Worm (Caenorhabditis elegans) whole organism, mixed stage, embryonic: ENCODE results near the gene F14D7.1.

Source experiments
- drap-1 ChIP-seq: fragments of 200-800 bp; sonication (Bioruptor generic); optimal IDR thresholded peaks from 3 replicates; lab custom pipeline; 2018; ENCODE audit warnings: mild to moderate bottlenecking, missing genetic modification characterization, missing compliant biosample characterization
- lin-32 ChIP-seq: fragments of 200-800 bp; sonication (Bioruptor generic); optimal IDR thresholded peaks from 2 replicates; lab custom pipeline; 2018; ENCODE audit warnings: mild to moderate bottlenecking, missing genetic modification characterization, missing compliant biosample characterization
- lsy-2 ChIP-seq: fragments of 150-350 bp; optimal IDR thresholded peaks from 2 replicates; lab custom pipeline; 2014; ENCODE audit warnings: missing biosample characterization, missing genetic modification characterization
- mab-5 ChIP-seq: fragments of 150-350 bp; optimal IDR thresholded peaks from 2 replicates; lab custom pipeline; 2014; ENCODE audit warnings: missing biosample characterization, missing genetic modification characterization
- mep-1 ChIP-seq: fragments of 150-350 bp; optimal IDR thresholded peaks from 2 replicates; lab custom pipeline; 2017; ENCODE audit warnings: missing biosample characterization, missing genetic modification reagents, missing genetic modification characterization, inconsistent platforms
- snpc-4 ChIP-seq: fragments of 150-350 bp; optimal IDR thresholded peaks from 2 replicates; lab custom pipeline; 2014; ENCODE audit warnings: missing biosample characterization, missing genetic modification characterization
- unc-39 ChIP-seq: fragments of 150-350 bp; optimal IDR thresholded peaks from 2 replicates; lab custom pipeline; 2014; ENCODE audit warnings: missing biosample characterization, missing genetic modification characterization
- unc-62 ChIP-seq: fragments of 150-350 bp; optimal IDR thresholded peaks from 2 replicates; lab custom pipeline; 2014; ENCODE audit warnings: missing biosample characterization, missing genetic modification reagents, missing genetic modification characterization
- zip-8 ChIP-seq: fragments of 150-350 bp; optimal IDR thresholded peaks from 2 replicates; lab custom pipeline; 2014; ENCODE audit warnings: missing biosample characterization, missing genetic modification characterization

DNA sequence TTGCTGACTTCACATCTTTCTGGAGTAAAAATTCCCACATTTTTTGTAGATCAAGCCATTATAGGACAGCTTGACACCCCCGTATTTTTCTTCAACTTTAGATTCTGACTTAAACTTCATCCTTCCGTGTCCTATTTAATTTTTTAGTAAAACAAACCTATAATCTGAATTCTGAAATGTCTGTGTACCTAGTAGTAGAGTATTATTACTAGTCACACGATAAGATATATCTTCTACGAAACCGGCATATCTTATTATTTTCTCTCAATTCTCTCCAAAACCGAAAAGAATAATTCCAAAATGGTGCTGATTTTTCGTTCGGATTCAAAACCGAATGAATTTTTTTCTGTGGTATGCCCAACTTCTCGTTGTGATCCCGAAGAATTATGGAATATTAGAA, 5.1 kb upstream of the F14D7.1 start, which contains the start of gene F14D7.9:
- TF ChIP-seq snpc-4 (tag; lab: Kevin White, UChicago) = no peak
- no peak for TF ChIP-seq unc-62 (GFP tag; lab: Kevin White, UChicago)
- no peak for TF ChIP-seq lsy-2 (tag; lab: Kevin White, UChicago)
- no peak for TF ChIP-seq lin-32 (GFP tag; lab: Kevin White, UChicago)
- TF ChIP-seq mep-1 (tag; lab: Kevin White, UChicago) = no peak
- no peak for TF ChIP-seq zip-8 (tag; lab: Kevin White, UChicago)
- no peak for TF ChIP-seq drap-1 (GFP tag; lab: Kevin White, UChicago)
- TF ChIP-seq mab-5 (tag; lab: Kevin White, UChicago) = no peak
- TF ChIP-seq unc-39 (tag; lab: Kevin White, UChicago) = no peak
